Worm (Caenorhabditis elegans): Measurements from ENCODE around the gene pqn-65.

ce11 chrX:4622024-4622423 is 2.6 kb upstream of the pqn-65 start, which contains the start of gene C46C11.3:
- TF ChIP-seq ets-4 (tag; optimal IDR thresholded peaks at IDR 0.05): no peak
- no peak for TF ChIP-seq pha-4 (tag; optimal IDR thresholded peaks at IDR 0.05)
- TF ChIP-seq unc-86 (tag; optimal IDR thresholded peaks at IDR 0.05): no peak
- TF ChIP-seq nhr-11 (tag; optimal IDR thresholded peaks at IDR 0.05): no peak
- no peak for TF ChIP-seq ceh-45 (GFP tag; IDR thresholded peaks at IDR 0.05)
- no peak for TF ChIP-seq pqm-1 (tag; optimal IDR thresholded peaks at IDR 0.05)
